Worm (Caenorhabditis elegans) whole organism, late embryonic: Measurements from ENCODE around the gene EEED8.3.

Experiments
- C38D4.7 ChIP-seq: fragments of 200-800 bp; sonication (Bioruptor generic); optimal IDR thresholded peaks from 2 replicates; lab custom pipeline; 2018; ENCODE audit warnings: mild to moderate bottlenecking, missing genetic modification characterization, moderate library complexity, missing compliant biosample characterization
- ahr-1 ChIP-seq: sonication (generic microtip); optimal IDR thresholded peaks from 2 replicates; lab custom pipeline; 2016; ENCODE audit warnings: missing genetic modification characterization, missing compliant biosample characterization
- ceh-18 ChIP-seq: sonication (generic microtip); optimal IDR thresholded peaks from 2 replicates; lab custom pipeline; 2016; ENCODE audit warnings: missing genetic modification characterization, missing compliant biosample characterization
- ceh-30 ChIP-seq: fragments of 150-350 bp; optimal IDR thresholded peaks from 2 replicates; lab custom pipeline; 2014; ENCODE audit warnings: missing biosample characterization, missing genetic modification characterization
- ceh-34 ChIP-seq: sonication (generic microtip); optimal IDR thresholded peaks from 2 replicates; lab custom pipeline; 2016; ENCODE audit warnings: mild to moderate bottlenecking, missing genetic modification characterization, missing compliant biosample characterization
- ceh-6 ChIP-seq: fragments of 200-800 bp; sonication (Bioruptor generic); optimal IDR thresholded peaks from 2 replicates; lab custom pipeline; 2018; ENCODE audit warnings: mild to moderate bottlenecking, missing genetic modification characterization, missing compliant biosample characterization
- fax-1 ChIP-seq: sonication (generic microtip); optimal IDR thresholded peaks from 2 replicates; lab custom pipeline; 2016; ENCODE audit warnings: missing genotype, missing genetic modification characterization, missing compliant biosample characterization
- fkh-6 ChIP-seq: sonication (generic microtip); optimal IDR thresholded peaks from 2 replicates; lab custom pipeline; 2016; ENCODE audit warnings: missing genetic modification characterization, missing compliant biosample characterization
- hlh-13 ChIP-seq: fragments of 200-800 bp; sonication (Bioruptor generic); optimal IDR thresholded peaks from 2 replicates; lab custom pipeline; 2018; ENCODE audit warnings: mild to moderate bottlenecking, missing genetic modification characterization, missing compliant biosample characterization
- hlh-15 ChIP-seq: sonication (generic microtip); optimal IDR thresholded peaks from 2 replicates; lab custom pipeline; 2016; ENCODE audit warnings: missing genetic modification characterization, missing compliant biosample characterization
- hlh-30 ChIP-seq: sonication (generic microtip); optimal IDR thresholded peaks from 2 replicates; lab custom pipeline; 2017; ENCODE audit warnings: antibody characterized with exemption, missing genetic modification characterization, missing compliant biosample characterization; ENCODE audit not compliant: insufficient read depth
- npax-4 ChIP-seq: sonication (generic microtip); optimal IDR thresholded peaks from 2 replicates; lab custom pipeline; 2016; ENCODE audit warnings: missing genetic modification characterization, missing compliant biosample characterization
- odd-2 ChIP-seq: sonication (generic microtip); optimal IDR thresholded peaks from 2 replicates; lab custom pipeline; 2017; ENCODE audit warnings: antibody characterized with exemption, mild to moderate bottlenecking, missing genetic modification characterization, missing compliant biosample characterization
- ref-2 ChIP-seq: sonication (generic microtip); optimal IDR thresholded peaks from 2 replicates; lab custom pipeline; 2016; ENCODE audit warnings: missing genetic modification characterization, missing compliant biosample characterization
- sdc-2 ChIP-seq: sonication (generic microtip); optimal IDR thresholded peaks from 2 replicates; lab custom pipeline; 2016; ENCODE audit warnings: missing genotype, missing genetic modification characterization, missing compliant biosample characterization
- tbx-2 ChIP-seq: sonication (generic microtip); optimal IDR thresholded peaks from 2 replicates; lab custom pipeline; 2016; ENCODE audit warnings: missing genetic modification characterization, missing compliant biosample characterization
- unc-42 ChIP-seq: sonication (generic microtip); optimal IDR thresholded peaks from 2 replicates; lab custom pipeline; 2016; ENCODE audit warnings: missing genotype, missing genetic modification characterization, missing compliant biosample characterization
- unc-55 ChIP-seq: sonication (generic microtip); optimal IDR thresholded peaks from 2 replicates; lab custom pipeline; 2017; ENCODE audit warnings: missing biosample characterization, missing genetic modification reagents, missing genetic modification characterization

Gene EEED8.3

DNA sequence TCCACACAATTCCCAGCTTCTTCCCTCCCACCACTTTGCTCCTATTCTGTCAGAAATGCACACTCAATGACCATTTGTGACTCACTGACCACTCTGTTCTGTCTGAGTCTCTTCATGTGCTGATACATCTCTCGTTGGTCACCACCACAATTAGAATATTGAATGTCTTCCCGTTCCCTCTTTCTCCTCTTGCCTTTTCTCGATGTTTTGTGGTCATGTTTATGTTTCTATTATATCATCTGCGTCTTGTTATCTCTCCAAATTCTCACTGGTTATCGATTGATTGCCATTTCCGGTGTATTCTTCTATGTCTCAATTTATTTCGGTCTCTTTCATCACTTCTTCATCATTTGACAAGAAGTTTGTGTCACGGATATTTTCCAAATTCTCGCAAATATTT is 46.8 kb downstream of the EEED8.3 start (continued):
- TF ChIP-seq hlh-13 (GFP tag; lab: Kevin White, UChicago) (no peak), odd-2 (tag; lab: Kevin White, UChicago) (no peak), ahr-1 (tag; lab: Kevin White, UChicago) (no peak), tbx-2 (tag; lab: Kevin White, UChicago) (peak; percentile 19), ceh-34 (tag; lab: Kevin White, UChicago) (peak; percentile 30), hlh-30 (tag; lab: Kevin White, UChicago) (peak; percentile 7), hlh-15 (no peak), unc-55 (GFP tag; lab: Kevin White, UChicago) (peak; percentile 37), unc-42 (tag; lab: Kevin White, UChicago) (no peak), ceh-30 (no peak), ceh-18 (tag; lab: Kevin White, UChicago) (no peak), sdc-2 (no peak)

DNA sequence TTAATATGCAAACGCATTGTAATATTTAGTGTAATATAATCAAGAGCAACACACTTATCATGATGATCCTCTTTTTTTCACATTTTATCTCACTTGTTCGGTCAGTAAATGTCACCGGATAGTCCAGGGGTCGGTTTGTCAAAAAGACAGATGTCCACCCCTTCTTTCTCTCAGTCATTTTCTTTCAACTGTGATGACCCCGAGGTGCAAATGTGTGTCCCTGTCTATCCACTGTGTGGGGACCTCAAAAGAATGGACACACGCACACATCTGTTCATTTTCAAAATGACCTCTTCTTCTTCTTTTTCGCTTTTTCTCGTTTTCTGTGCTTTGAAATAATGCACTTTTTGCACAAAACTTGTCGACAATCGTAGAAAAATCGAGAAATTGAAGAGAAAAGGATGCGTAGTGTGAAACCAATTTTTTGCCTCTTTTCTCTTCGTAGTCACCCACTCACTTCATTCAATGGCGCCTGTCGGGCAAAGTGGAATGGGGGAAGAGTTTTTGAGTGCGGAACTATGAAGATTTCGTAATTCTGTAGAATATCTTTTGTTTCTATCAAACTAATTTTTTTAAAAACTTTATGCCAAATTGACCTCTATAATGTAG is 49.7 kb downstream of the EEED8.3 start:
- TF ChIP-seq unc-55 (GFP tag; lab: Kevin White, UChicago) (peak; percentile 34), ref-2 (tag; lab: Kevin White, UChicago) (no peak), ceh-6 (GFP tag; lab: Kevin White, UChicago) (no peak), fax-1 (tag; lab: Kevin White, UChicago) (no peak), npax-4 (tag; lab: Kevin White, UChicago) (no peak), fkh-6 (no peak), C38D4.7 (GFP tag; lab: Kevin White, UChicago) (no peak)
